Worm (Caenorhabditis elegans): Measurements from ENCODE around the gene arl-5.

arl-5 gene

DNA sequence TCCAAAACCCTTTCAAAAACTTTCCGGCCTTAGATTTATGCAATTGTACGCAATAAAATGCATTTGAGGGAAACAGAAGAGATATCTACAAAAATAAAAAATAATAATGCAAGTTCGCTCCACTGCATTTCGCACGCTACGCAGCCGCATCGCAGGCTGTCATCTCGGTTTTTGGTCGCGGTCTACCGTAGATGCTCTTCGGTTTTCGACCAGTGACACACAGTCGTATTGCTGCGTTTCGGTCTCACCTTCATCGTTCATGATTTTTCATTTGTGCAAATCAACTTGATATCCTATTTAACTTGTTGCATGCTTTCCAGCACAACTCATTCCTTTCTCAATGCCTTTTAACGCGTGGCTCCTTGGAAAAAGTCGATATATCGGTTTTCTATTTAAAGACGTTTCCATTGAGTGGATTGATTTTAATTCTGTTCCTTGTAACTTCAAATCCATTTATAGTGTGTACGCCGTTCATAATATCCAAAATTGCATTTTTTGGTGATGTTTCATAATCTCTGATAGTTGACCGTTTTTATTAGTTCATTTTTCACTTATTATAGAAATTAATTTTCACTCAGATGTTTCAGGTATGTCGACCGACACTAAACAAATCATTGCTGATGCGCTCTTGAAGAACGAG, 42.3 kb upstream of the arl-5 start, which contains the start of gene vha-1:
Gene vha-1 (plus strand): TSS at position 590 of the 640 bp plus-strand sequence.
- TF ChIP-seq nhr-11 (tag; optimal IDR thresholded peaks at IDR 0.05) (no peak), nhr-77 (tag; optimal IDR thresholded peaks at IDR 0.05) (peak; percentile 90), elt-3 (tag; optimal IDR thresholded peaks at IDR 0.05) (peak in 4 of 6 experiments; percentile 11 to 92 (median 79)), ceh-88 (GFP tag; IDR thresholded peaks at IDR 0.05) (no peak; the same call in 1 of the 2 replicates), unc-98 (GFP tag; IDR thresholded peaks at IDR 0.05) (no peak), irx-1 (tag; optimal IDR thresholded peaks at IDR 0.05) (no peak), hlh-17 (GFP tag; optimal IDR thresholded peaks at IDR 0.05; ENCODE audit: borderline replicate concordance) (no peak), pag-3 (tag; optimal IDR thresholded peaks at IDR 0.05; ENCODE audit: borderline replicate concordance, insufficient read depth) (no peak), nhr-47 (tag; optimal IDR thresholded peaks at IDR 0.05) (peak; percentile 78), nhr-237 (tag; optimal IDR thresholded peaks at IDR 0.05) (peak; percentile 84), pax-3 (tag; optimal IDR thresholded peaks at IDR 0.05) (no peak), zag-1 (tag; optimal IDR thresholded peaks at IDR 0.05) (no peak), ztf-11 (tag; optimal IDR thresholded peaks at IDR 0.05) (peak in 1 of 2 experiments; percentile 18), aly-2 (tag; optimal IDR thresholded peaks at IDR 0.05) (peak; percentile 25), ceh-90 (tag; optimal IDR thresholded peaks at IDR 0.05) (no peak), egl-13 (tag; optimal IDR thresholded peaks at IDR 0.05) (peak; percentile 48), unc-30 (tag; optimal IDR thresholded peaks at IDR 0.05) (no peak), nhr-12 (tag; optimal IDR thresholded peaks at IDR 0.05) (no peak), ces-1 (GFP tag; optimal IDR thresholded peaks at IDR 0.05) (no peak), xbp-1 (tag; optimal IDR thresholded peaks at IDR 0.05) (peak; percentile 67), Y116A8C.19 (tag; optimal IDR thresholded peaks at IDR 0.05; ENCODE audit: borderline replicate concordance) (no peak), lin-39 (tag; optimal IDR thresholded peaks at IDR 0.05) (no peak), egl-27 (tag; optimal IDR thresholded peaks at IDR 0.05) (no peak), efl-3 (GFP tag; optimal IDR thresholded peaks at IDR 0.05) (no peak), lin-14 (GFP tag; optimal IDR thresholded peaks at IDR 0.05) (peak; percentile 93), dsc-1 (tag; optimal IDR thresholded peaks at IDR 0.05) (no peak), nhr-28 (tag; optimal IDR thresholded peaks at IDR 0.05) (no peak), rnt-1 (tag; optimal IDR thresholded peaks at IDR 0.05) (peak; percentile 73), hpl-2 (GFP tag; optimal IDR thresholded peaks at IDR 0.05) (peak; percentile 41), lin-13 (GFP tag; optimal IDR thresholded peaks at IDR 0.05) (peak; percentile 83), isw-1 (GFP tag; IDR thresholded peaks at IDR 0.05) (peak; percentile 73), unc-62 (GFP tag; optimal IDR thresholded peaks at IDR 0.05) (no peak), zip-4 (GFP tag; optimal IDR thresholded peaks at IDR 0.05) (no peak), lin-35 (GFP tag; optimal IDR thresholded peaks at IDR 0.05) (peak; percentile 88 to 91), vab-15 (tag; optimal IDR thresholded peaks at IDR 0.05) (peak; percentile 24), unc-86 (tag; optimal IDR thresholded peaks at IDR 0.05) (peak; percentile 55), ceh-63 (GFP tag; optimal IDR thresholded peaks at IDR 0.05) (no peak), sox-4 (tag; optimal IDR thresholded peaks at IDR 0.05) (no peak), ceh-8 (GFP tag; optimal IDR thresholded peaks at IDR 0.05) (no peak), sptf-1 (tag; optimal IDR thresholded peaks at IDR 0.05) (no peak), nhr-20 (tag; optimal IDR thresholded peaks at IDR 0.05) (peak; percentile 88), tbx-2 (tag; optimal IDR thresholded peaks at IDR 0.05) (peak; percentile 81), swsn-7 (tag; optimal IDR thresholded peaks at IDR 0.05) (peak; percentile 73), tlp-1 (tag; optimal IDR thresholded peaks at IDR 0.05) (no peak), alr-1 (tag; optimal IDR thresholded peaks at IDR 0.05; ENCODE audit: borderline replicate concordance) (no peak), nhr-90 (tag; optimal IDR thresholded peaks at IDR 0.05; ENCODE audit: poor library complexity) (peak; percentile 71), jun-1 (tag; optimal IDR thresholded peaks at IDR 0.05) (peak; percentile 66), lsy-2 (tag; optimal IDR thresholded peaks at IDR 0.05) (peak; percentile 86 to 97), nhr-76 (tag; optimal IDR thresholded peaks at IDR 0.05) (no peak), mab-9 (GFP tag; IDR thresholded peaks at IDR 0.05) (no peak), grh-1 (GFP tag; IDR thresholded peaks at IDR 0.05) (peak; percentile 52)
